Fruit fly (Drosophila melanogaster) whole organism, embryonic: Measurements from ENCODE around the gene PIG-B.

Experiments
- Antp ChIP-seq: fragments of 200-800 bp; sonication (Bioruptor generic); optimal IDR thresholded peaks from 3 replicates; lab custom pipeline; 2016; ENCODE audit warnings: missing biosample characterization, missing genetic modification characterization
- Atf6 ChIP-seq: fragments of 200-800 bp; sonication (Bioruptor generic); IDR thresholded peaks from 2 replicates; pipeline ENCODE4 v1.3.6; 2022; ENCODE audit warnings: missing biosample characterization, missing genetic modification characterization
- Bteb2 ChIP-seq: fragments of 200-800 bp; sonication (Bioruptor generic); optimal IDR thresholded peaks from 2 replicates; lab custom pipeline; 2016; ENCODE audit warnings: missing biosample characterization, missing genetic modification characterization
- CG10209 ChIP-seq: fragments of 200-800 bp; sonication (Bioruptor generic); optimal IDR thresholded peaks from 3 replicates; lab custom pipeline; 2017; ENCODE audit warnings: missing biosample characterization, mild to moderate bottlenecking, missing genetic modification characterization, missing genetic modification reagents
- CG1024 ChIP-seq: fragments of 200-800 bp; sonication (Bioruptor generic); IDR thresholded peaks from 2 replicates; pipeline ENCODE4 v1.3.6; 2022; ENCODE audit warnings: missing biosample characterization, missing genetic modification characterization
- CG10321 ChIP-seq: fragments of 200-800 bp; sonication (Bioruptor generic); IDR thresholded peaks from 2 replicates; pipeline ENCODE4 v1.3.6; 2022; ENCODE audit warnings: missing biosample characterization, missing genetic modification characterization
- CG10431 ChIP-seq: fragments of 200-800 bp; sonication (Bioruptor generic); optimal IDR thresholded peaks from 3 replicates; lab custom pipeline; 2018; ENCODE audit warnings: missing biosample characterization, mild to moderate bottlenecking, missing genetic modification characterization
- CG10462 ChIP-seq: fragments of 200-800 bp; sonication (Bioruptor generic); optimal IDR thresholded peaks from 2 replicates; lab custom pipeline; 2016; ENCODE audit warnings: missing biosample characterization, missing genetic modification characterization
- CG14441 ChIP-seq: fragments of 200-800 bp; sonication (Bioruptor generic); IDR thresholded peaks from 2 replicates; pipeline ENCODE4 v1.3.6; 2022; ENCODE audit warnings: missing biosample characterization, missing genetic modification characterization
- CG15601 ChIP-seq: fragments of 200-800 bp; sonication (Bioruptor generic); optimal IDR thresholded peaks from 3 replicates; lab custom pipeline; 2019; ENCODE audit warnings: missing biosample characterization, mild to moderate bottlenecking, missing genetic modification characterization, moderate library complexity
- CG1647 ChIP-seq: fragments of 200-800 bp; sonication (Bioruptor generic); optimal IDR thresholded peaks from 3 replicates; lab custom pipeline; 2016; ENCODE audit warnings: missing biosample characterization, missing genetic modification characterization
- CG17612 ChIP-seq: fragments of 200-800 bp; sonication (Bioruptor generic); IDR thresholded peaks from 2 replicates; pipeline ENCODE4 v1.3.6; 2022; ENCODE audit warnings: missing biosample characterization, missing genetic modification characterization
- CG2129 ChIP-seq: fragments of 200-800 bp; sonication (Bioruptor generic); IDR thresholded peaks from 2 replicates; pipeline ENCODE4 v1.3.6; 2022; ENCODE audit warnings: missing biosample characterization, missing genetic modification characterization; ENCODE audit not compliant: partially characterized antibody
- CG2202 ChIP-seq: fragments of 200-800 bp; sonication (Bioruptor generic); optimal IDR thresholded peaks from 2 replicates; lab custom pipeline; 2018; ENCODE audit warnings: missing biosample characterization, mild to moderate bottlenecking, missing genetic modification characterization
- CG32772 ChIP-seq: fragments of 200-800 bp; sonication (Bioruptor generic); IDR thresholded peaks from 2 replicates; pipeline ENCODE4 v1.3.6; 2022; ENCODE audit warnings: missing biosample characterization, missing genetic modification characterization
- CG4282 ChIP-seq: fragments of 200-800 bp; sonication (Bioruptor generic); optimal IDR thresholded peaks from 2 replicates; lab custom pipeline; 2016; ENCODE audit warnings: missing biosample characterization, missing genetic modification characterization
- CG6654 ChIP-seq: fragments of 200-800 bp; sonication (Bioruptor generic); optimal IDR thresholded peaks from 2 replicates; lab custom pipeline; 2017; ENCODE audit warnings: missing biosample characterization, mild to moderate bottlenecking, missing genetic modification characterization
- CG7839 ChIP-seq: fragments of 200-800 bp; sonication (Bioruptor generic); optimal IDR thresholded peaks from 3 replicates; lab custom pipeline; 2018; ENCODE audit warnings: missing biosample characterization, mild to moderate bottlenecking, missing genetic modification characterization, moderate library complexity
- CG7963 ChIP-seq: fragments of 200-800 bp; sonication (Bioruptor generic); IDR thresholded peaks from 3 replicates; pipeline ENCODE4 v1.3.6; 2022; ENCODE audit warnings: missing biosample characterization, missing genetic modification characterization; ENCODE audit not compliant: partially characterized antibody
- CG8924 ChIP-seq: fragments of 200-800 bp; optimal IDR thresholded peaks from 3 replicates; lab custom pipeline; 2019; ENCODE audit warnings: missing biosample characterization, mild to moderate bottlenecking, missing genetic modification characterization, moderate library complexity
- CrebB ChIP-seq: fragments of 200-800 bp; sonication (Bioruptor generic); optimal IDR thresholded peaks from 3 replicates; lab custom pipeline; 2018; ENCODE audit warnings: missing biosample characterization, mild to moderate bottlenecking, missing genetic modification characterization
- Dll ChIP-seq: fragments of 200-800 bp; sonication (Bioruptor generic); IDR thresholded peaks from 4 replicates; pipeline ENCODE4 v1.3.6; 2022; ENCODE audit warnings: missing biosample characterization, missing genetic modification characterization; ENCODE audit not compliant: partially characterized antibody
- Doc3 ChIP-seq: fragments of 200-800 bp; sonication (Bioruptor generic); IDR thresholded peaks from 3 replicates; pipeline ENCODE4 v1.3.6; 2022; ENCODE audit warnings: missing biosample characterization, missing genetic modification characterization; ENCODE audit not compliant: partially characterized antibody
- Ets65A ChIP-seq: fragments of 200-800 bp; sonication (Bioruptor generic); peaks from one replicate; lab custom pipeline; 2016; ENCODE audit warnings: missing biosample characterization, missing genetic modification characterization
- H2.0 ChIP-seq: fragments of 200-800 bp; sonication (Bioruptor generic); IDR thresholded peaks from 2 replicates; pipeline ENCODE4 v1.3.6; 2022; ENCODE audit warnings: missing biosample characterization, missing genetic modification characterization
- MESR4 ChIP-seq: fragments of 200-800 bp; sonication (Bioruptor generic); optimal IDR thresholded peaks from 2 replicates; lab custom pipeline; 2018; ENCODE audit warnings: missing biosample characterization, mild to moderate bottlenecking, missing genetic modification characterization, moderate library complexity
- NC2α ChIP-seq: fragments of 200-800 bp; sonication (Bioruptor generic); optimal IDR thresholded peaks from 2 replicates; lab custom pipeline; 2016; ENCODE audit warnings: missing biosample characterization, missing genetic modification characterization
- Oli ChIP-seq: fragments of 200-800 bp; sonication (Bioruptor generic); optimal IDR thresholded peaks from 2 replicates; lab custom pipeline; 2018; ENCODE audit warnings: missing biosample characterization, mild to moderate bottlenecking, missing genetic modification characterization, moderate library complexity
- Poxn ChIP-seq: fragments of 200-800 bp; sonication (Bioruptor generic); IDR thresholded peaks from 2 replicates; pipeline ENCODE4 v1.3.6; 2022; ENCODE audit warnings: missing biosample characterization, missing genetic modification characterization
- Ptx1 ChIP-seq: fragments of 200-800 bp; sonication (Bioruptor generic); IDR thresholded peaks from 2 replicates; pipeline ENCODE4 v1.3.6; 2022; ENCODE audit warnings: missing biosample characterization, missing genetic modification characterization
- Taf1 ChIP-seq: fragments of 200-800 bp; sonication (Bioruptor generic); IDR thresholded peaks from 2 replicates; pipeline ENCODE4 v1.3.6; 2022; ENCODE audit warnings: missing biosample characterization, missing genetic modification characterization
- btn ChIP-seq: fragments of 200-800 bp; sonication (Bioruptor generic); optimal IDR thresholded peaks from 2 replicates; lab custom pipeline; 2016; ENCODE audit warnings: missing biosample characterization, missing genetic modification characterization
- emc ChIP-seq: fragments of 200-800 bp; sonication (Bioruptor generic); optimal IDR thresholded peaks from 2 replicates; lab custom pipeline; 2016; ENCODE audit warnings: missing biosample characterization, missing genetic modification characterization
- esg ChIP-seq: fragments of 200-800 bp; sonication (Bioruptor generic); conservative IDR thresholded peaks from 2 replicates; pipeline ENCODE4 v1.3.6; 2022; ENCODE audit warnings: missing biosample characterization, missing genetic modification characterization
- grn ChIP-seq: fragments of 200-800 bp; sonication (Bioruptor generic); optimal IDR thresholded peaks from 3 replicates; lab custom pipeline; 2017; ENCODE audit warnings: missing biosample characterization, missing genetic modification characterization
- ham ChIP-seq: fragments of 200-800 bp; sonication (Bioruptor generic); IDR thresholded peaks from 2 replicates; pipeline ENCODE4 v1.3.6; 2022; ENCODE audit warnings: missing biosample characterization, missing genetic modification characterization
- hkb ChIP-seq, 2 experiments: fragments of 200-800 bp in 1 of 2; fragments of >200 bp in 1 of 2; sonication (Bioruptor generic) in 1 of 2; IDR thresholded peaks in 1 of 2; optimal IDR thresholded peaks in 1 of 2; 2 replicates each; pipeline versions ENCODE4 v1.3.6 to Lab custom; 2017 to 2022; ENCODE audit warnings: missing biosample characterization in 1 of 2, missing genetic modification characterization in 1 of 2
- klu ChIP-seq: fragments of 200-800 bp; sonication (Bioruptor generic); IDR thresholded peaks from 2 replicates; pipeline ENCODE4 v1.3.6; 2022; ENCODE audit warnings: missing biosample characterization, missing genetic modification characterization
- mirr ChIP-seq: fragments of 200-800 bp; sonication (Bioruptor generic); optimal IDR thresholded peaks from 3 replicates; lab custom pipeline; 2018; ENCODE audit warnings: missing biosample characterization, mild to moderate bottlenecking, missing genetic modification characterization
- mld ChIP-seq: fragments of 200-800 bp; sonication (Bioruptor generic); IDR thresholded peaks from 3 replicates; pipeline ENCODE4 v1.3.6; 2022; ENCODE audit warnings: missing biosample characterization, missing genetic modification characterization; ENCODE audit not compliant: partially characterized antibody
- pan ChIP-seq, 4 experiments: fragments of >200 bp in 3 of 4; fragments of 200-800 bp in 1 of 4; sonication (Bioruptor generic) in 1 of 4; optimal IDR thresholded peaks in 3 of 4; IDR thresholded peaks in 1 of 4; 2 replicates each; pipeline versions ENCODE4 v1.3.6 to Lab custom; 2017 to 2022; ENCODE audit warnings: missing biosample characterization in 2 of 4, missing genetic modification characterization in 2 of 4, mixed read lengths in 1 of 4
- pho ChIP-seq: fragments of 200-800 bp; sonication (Bioruptor generic); optimal IDR thresholded peaks from 2 replicates; lab custom pipeline; 2016; ENCODE audit warnings: missing biosample characterization, missing genetic modification characterization
- psq ChIP-seq: fragments of 200-800 bp; sonication (Bioruptor generic); optimal IDR thresholded peaks from 2 replicates; lab custom pipeline; 2017; ENCODE audit warnings: missing biosample characterization, missing genetic modification characterization
- rib ChIP-seq: fragments of 200-800 bp; sonication (Bioruptor generic); IDR thresholded peaks from 2 replicates; pipeline ENCODE4 v1.3.6; 2022; ENCODE audit warnings: missing biosample characterization, missing genetic modification characterization
- ro ChIP-seq: fragments of 200-800 bp; sonication (Bioruptor generic); IDR thresholded peaks from 2 replicates; pipeline ENCODE4 v1.3.6; 2022; ENCODE audit warnings: missing biosample characterization, missing genetic modification characterization
- row ChIP-seq: fragments of 200-800 bp; sonication (Bioruptor generic); IDR thresholded peaks from 3 replicates; pipeline ENCODE4 v1.3.6; 2022; ENCODE audit warnings: missing biosample characterization, missing genetic modification characterization
- sd ChIP-seq: fragments of 200-800 bp; sonication (Bioruptor generic); optimal IDR thresholded peaks from 3 replicates; lab custom pipeline; 2018; ENCODE audit warnings: missing biosample characterization, mild to moderate bottlenecking, missing genetic modification characterization, moderate library complexity
- sisA ChIP-seq: fragments of 200-800 bp; sonication (Bioruptor generic); IDR thresholded peaks from 2 replicates; pipeline ENCODE4 v1.3.6; 2022; ENCODE audit warnings: missing biosample characterization, missing genetic modification characterization
- sna ChIP-seq: fragments of 200-800 bp; sonication (Bioruptor generic); IDR thresholded peaks from 2 replicates; pipeline ENCODE4 v1.3.6; 2022; ENCODE audit warnings: missing biosample characterization, missing genetic modification characterization; ENCODE audit not compliant: partially characterized antibody
- twi ChIP-seq: fragments of 200-800 bp; optimal IDR thresholded peaks from 2 replicates; lab custom pipeline; 2019; ENCODE audit warnings: missing biosample characterization, mild to moderate bottlenecking, missing genetic modification characterization, moderate library complexity

Gene PIG-B

DNA sequence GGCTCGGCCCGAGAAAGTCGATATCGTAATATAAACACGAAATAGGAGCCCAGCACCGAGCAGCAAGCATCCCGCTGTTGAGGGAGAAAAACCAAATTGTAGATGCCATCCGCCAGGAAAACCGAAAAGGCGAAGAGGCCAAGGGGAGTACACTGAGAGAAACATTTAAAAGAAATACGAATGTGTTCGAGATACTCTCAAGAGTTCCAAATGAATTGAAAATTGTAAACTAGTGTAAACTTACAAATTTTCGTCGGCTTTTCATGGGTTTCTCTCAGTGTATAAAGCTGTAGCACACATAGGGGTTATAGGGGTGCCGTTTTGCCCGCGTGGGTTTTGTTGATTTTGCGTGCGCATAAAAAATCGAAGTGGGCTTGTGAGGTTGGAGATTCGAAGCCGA lies 8.4 kb upstream of the PIG-B start (continued):
- TF ChIP-seq emc (GFP tag; lab: Kevin White, UChicago) (peak; percentile 40), btn (GFP tag; lab: Kevin White, UChicago) (no peak), CG32772 (GFP tag; lab: Robert Waterston, UW) (peak; percentile 53; the same call in 1 of the 2 replicates), grn (GFP tag; lab: Kevin White, UChicago) (no peak), klu (peak; percentile 66), CG10209 (GFP tag; lab: Kevin White, UChicago) (peak; percentile 79), Antp (GFP tag; lab: Kevin White, UChicago) (peak; percentile 77), hkb (optimal IDR thresholded peaks at IDR 0.05; lab: Kevin White, UChicago) (no peak), hkb (GFP tag; IDR thresholded peaks at IDR 0.05; lab: Robert Waterston, UW) (peak; percentile 87), Atf6 (peak; percentile 88), CG2129 (GFP tag; lab: Robert Waterston, UW) (no peak), Ets65A (peak; percentile 94), sd (tag; lab: Kevin White, UChicago) (peak; percentile 53), CG4282 (peak; percentile 41), pho (peak; percentile 74), twi (no peak), CG15601 (tag; lab: Kevin White, UChicago) (peak; percentile 38), pan (optimal IDR thresholded peaks at IDR 0.05; lab: Kevin White, UChicago) (no peak), pan (GFP tag; optimal IDR thresholded peaks at IDR 0.05 in 1 of 2, IDR thresholded peaks at IDR 0.05 in 1 of 2) (peak in 1 of 2 experiments; percentile 87), mld (GFP tag; lab: Robert Waterston, UW) (no peak), CG1647 (GFP tag; lab: Kevin White, UChicago) (peak; percentile 19), MESR4 (GFP tag; lab: Kevin White, UChicago) (no peak), Dll (GFP tag; lab: Robert Waterston, UW) (no peak), CG10321 (0 out of 2 replicates have a peak, but pooled peaks have one; percentile 25), row (peak; percentile 91), Poxn (GFP tag; lab: Robert Waterston, UW) (peak; percentile 49; the same call in 1 of the 2 replicates), CG7839 (tag; lab: Kevin White, UChicago) (peak; percentile 77), mirr (GFP tag; lab: Kevin White, UChicago) (peak; percentile 34), CG1024 (GFP tag; lab: Robert Waterston, UW) (peak; percentile 60), sisA (GFP tag; lab: Robert Waterston, UW) (peak; percentile 77), psq (GFP tag; lab: Kevin White, UChicago) (no peak), rib (GFP tag; lab: Robert Waterston, UW) (peak; percentile 71; the same call in 1 of the 2 replicates), CG17612 (GFP tag; lab: Robert Waterston, UW) (0 out of 2 replicates have a peak, but pooled peaks have one; percentile 36), Ptx1 (GFP tag; lab: Robert Waterston, UW) (peak; percentile 84), CG7963 (GFP tag; lab: Robert Waterston, UW) (no peak), CG10462 (GFP tag; lab: Kevin White, UChicago) (peak; percentile 42), H2.0 (GFP tag; lab: Robert Waterston, UW) (peak; percentile 77), CG2202 (no peak), ham (no peak), CG10431 (GFP tag; lab: Kevin White, UChicago) (no peak), NC2α (GFP tag; lab: Kevin White, UChicago) (peak; percentile 51), CG14441 (GFP tag; lab: Robert Waterston, UW) (peak; percentile 82), Oli (tag; lab: Kevin White, UChicago) (peak; percentile 67), Taf1 (GFP tag; lab: Robert Waterston, UW) (peak; percentile 53; the same call in 1 of the 2 replicates), Bteb2 (GFP tag; lab: Kevin White, UChicago) (peak; percentile 80), Doc3 (GFP tag; lab: Robert Waterston, UW) (no peak), CrebB (tag; lab: Kevin White, UChicago) (peak; percentile 84), CG8924 (tag; lab: Kevin White, UChicago) (peak; percentile 79), CG6654 (no peak), ro (GFP tag; lab: Robert Waterston, UW) (peak; percentile 25; the same call in 1 of the 2 replicates), sna (GFP tag; lab: Robert Waterston, UW) (no peak), esg (peak; percentile 75)
